Worm (Caenorhabditis elegans): ENCODE results near the gene ser-2.

The ser-2 gene

DNA sequence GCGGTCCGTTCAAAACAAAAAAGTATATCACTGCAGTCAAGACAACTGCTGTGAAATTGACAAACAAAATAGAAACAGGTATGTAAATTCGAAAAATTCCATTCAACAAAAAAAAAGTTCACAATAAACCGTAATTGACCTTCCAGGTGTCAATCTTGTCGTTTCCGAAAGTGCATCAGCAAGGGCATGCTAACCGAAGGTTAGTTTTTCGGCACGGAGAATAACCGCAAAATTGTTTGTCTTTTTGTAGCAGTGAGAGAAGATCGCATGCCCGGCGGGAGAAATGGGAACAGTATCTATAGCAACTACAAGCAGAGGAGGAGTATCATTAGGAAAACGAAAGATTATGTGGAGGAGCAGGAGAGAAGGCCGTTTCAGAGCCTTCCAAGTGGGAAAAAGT is 9.9 kb upstream of the ser-2 start:
- TF ChIP-seq unc-62 (GFP tag; optimal IDR thresholded peaks at IDR 0.05) (no peak), snpc-4 (tag; optimal IDR thresholded peaks at IDR 0.05) (no peak), ces-1 (GFP tag; optimal IDR thresholded peaks at IDR 0.05) (no peak), drap-1 (GFP tag; optimal IDR thresholded peaks at IDR 0.05) (no peak), ztf-11 (tag; optimal IDR thresholded peaks at IDR 0.05) (no peak), nhr-2 (tag; optimal IDR thresholded peaks at IDR 0.05) (no peak)

- no peak for TF ChIP-seq elt-1 (tag; optimal IDR thresholded peaks at IDR 0.05; ENCODE audit: borderline replicate concordance, insufficient read depth)
- TF ChIP-seq drap-1 (GFP tag; optimal IDR thresholded peaks at IDR 0.05) = no peak
- no peak for TF ChIP-seq mab-5 (tag; optimal IDR thresholded peaks at IDR 0.05)
- no peak for TF ChIP-seq sem-2 (GFP tag; optimal IDR thresholded peaks at IDR 0.05)
- no peak for TF ChIP-seq ceh-83 (GFP tag; optimal IDR thresholded peaks at IDR 0.05)
- no peak for TF ChIP-seq nhr-2 (tag; optimal IDR thresholded peaks at IDR 0.05)
- no peak for TF ChIP-seq zip-8 (tag; optimal IDR thresholded peaks at IDR 0.05)
- TF ChIP-seq pha-4 (tag; optimal IDR thresholded peaks at IDR 0.05) = no peak
- TF ChIP-seq sptf-1 (tag; optimal IDR thresholded peaks at IDR 0.05) = no peak
Observed at ce11 chrX:15312073-15312472, 9.3 kb upstream of the ser-2 start.

- TF ChIP-seq mls-2 (tag; optimal IDR thresholded peaks at IDR 0.05) (no peak), zip-8 (tag; optimal IDR thresholded peaks at IDR 0.05) (no peak), ham-2 (GFP tag; optimal IDR thresholded peaks at IDR 0.05) (no peak), bed-3 (GFP tag; optimal IDR thresholded peaks at IDR 0.05) (no peak), tbx-8 (GFP tag; optimal IDR thresholded peaks at IDR 0.05) (no peak), pha-4 (tag; optimal IDR thresholded peaks at IDR 0.05) (no peak), elt-1 (tag; optimal IDR thresholded peaks at IDR 0.05; ENCODE audit: borderline replicate concordance, insufficient read depth) (no peak), blmp-1 (tag; optimal IDR thresholded peaks at IDR 0.05) (no peak), nhr-12 (tag; optimal IDR thresholded peaks at IDR 0.05) (no peak), cnd-1 (tag; optimal IDR thresholded peaks at IDR 0.05) (no peak), flh-1 (GFP tag; optimal IDR thresholded peaks at IDR 0.05) (no peak), sem-2 (GFP tag; optimal IDR thresholded peaks at IDR 0.05) (no peak), lin-13 (tag; optimal IDR thresholded peaks at IDR 0.05) (no peak), lin-32 (GFP tag; optimal IDR thresholded peaks at IDR 0.05) (no peak), unc-39 (tag; optimal IDR thresholded peaks at IDR 0.05) (no peak), M03D4.4 (tag; optimal IDR thresholded peaks at IDR 0.05) (no peak)
Observed at ce11 chrX:15310986-15311385, 8.2 kb upstream of the ser-2 start.

DNA sequence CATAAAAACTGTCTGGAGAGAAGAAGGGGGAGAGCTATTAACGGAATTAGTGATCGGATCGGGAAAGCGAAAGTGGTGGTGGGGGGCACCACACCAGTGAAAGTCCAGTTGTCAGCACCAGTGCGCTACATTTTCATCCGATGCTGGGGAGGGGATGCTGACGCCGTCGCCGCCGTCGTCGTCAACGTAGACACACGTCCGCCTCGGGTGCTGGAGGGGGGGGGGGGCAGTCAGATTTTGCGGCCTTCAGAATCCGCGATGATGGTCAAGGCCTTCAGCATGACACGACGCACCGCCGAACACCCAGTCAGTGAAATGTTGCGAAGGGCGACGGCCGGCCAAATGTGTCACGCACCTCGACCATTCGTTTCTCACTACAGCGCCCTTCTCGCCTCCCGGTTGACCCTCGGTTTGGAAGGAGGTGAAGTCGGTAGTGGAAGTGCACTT is 7.6 kb upstream of the ser-2 start:
- TF ChIP-seq ces-1 (GFP tag; optimal IDR thresholded peaks at IDR 0.05) (no peak), mab-5 (tag; optimal IDR thresholded peaks at IDR 0.05) (no peak), snpc-4 (tag; optimal IDR thresholded peaks at IDR 0.05) (no peak), M03D4.4 (tag; optimal IDR thresholded peaks at IDR 0.05) (no peak), lin-13 (tag; optimal IDR thresholded peaks at IDR 0.05) (no peak), lin-32 (GFP tag; optimal IDR thresholded peaks at IDR 0.05) (no peak), ceh-43 (GFP tag; optimal IDR thresholded peaks at IDR 0.05) (no peak), nhr-237 (tag; optimal IDR thresholded peaks at IDR 0.05) (no peak), bed-3 (GFP tag; optimal IDR thresholded peaks at IDR 0.05) (no peak), elt-1 (tag; optimal IDR thresholded peaks at IDR 0.05; ENCODE audit: borderline replicate concordance, insufficient read depth) (peak; percentile 47), tbx-8 (GFP tag; optimal IDR thresholded peaks at IDR 0.05) (no peak), ham-2 (GFP tag; optimal IDR thresholded peaks at IDR 0.05) (peak; percentile 97), unc-39 (tag; optimal IDR thresholded peaks at IDR 0.05) (no peak), lsy-2 (tag; optimal IDR thresholded peaks at IDR 0.05) (no peak), sptf-1 (tag; optimal IDR thresholded peaks at IDR 0.05) (peak; percentile 6), zip-8 (tag; optimal IDR thresholded peaks at IDR 0.05) (no peak), nhr-28 (tag; optimal IDR thresholded peaks at IDR 0.05) (no peak), drap-1 (GFP tag; optimal IDR thresholded peaks at IDR 0.05) (no peak), unc-62 (GFP tag; optimal IDR thresholded peaks at IDR 0.05) (peak; percentile 9), nhr-76 (tag; optimal IDR thresholded peaks at IDR 0.05) (no peak), elt-3 (tag; optimal IDR thresholded peaks at IDR 0.05) (no peak), nhr-2 (tag; optimal IDR thresholded peaks at IDR 0.05) (no peak), mls-2 (tag; optimal IDR thresholded peaks at IDR 0.05) (peak; percentile 45), cnd-1 (tag; optimal IDR thresholded peaks at IDR 0.05) (no peak), mep-1 (tag; optimal IDR thresholded peaks at IDR 0.05) (no peak), sem-2 (GFP tag; optimal IDR thresholded peaks at IDR 0.05) (no peak), pha-4 (tag; optimal IDR thresholded peaks at IDR 0.05) (no peak), hlh-1 (tag; optimal IDR thresholded peaks at IDR 0.05) (no peak), ceh-83 (GFP tag; optimal IDR thresholded peaks at IDR 0.05) (no peak), flh-1 (GFP tag; optimal IDR thresholded peaks at IDR 0.05) (no peak), ztf-11 (tag; optimal IDR thresholded peaks at IDR 0.05) (no peak), blmp-1 (tag; optimal IDR thresholded peaks at IDR 0.05) (peak; percentile 99), nhr-12 (tag; optimal IDR thresholded peaks at IDR 0.05) (no peak), ceh-39 (tag; optimal IDR thresholded peaks at IDR 0.05) (no peak), unc-120 (tag; optimal IDR thresholded peaks at IDR 0.05; ENCODE audit: poor library complexity, severe bottlenecking) (no peak)
